Worm (Caenorhabditis elegans) whole organism, L1 larva: Measurements from ENCODE around the gene Y102A11A.3.

Experiments
- egl-27 ChIP-seq, 2 experiments: fragments of 150-350 bp in 1 of 2; sonication (generic microtip); optimal IDR thresholded peaks; 3 replicates each; lab custom pipeline; 2017 to 2018; ENCODE audit warnings: missing biosample characterization in 2 of 2, missing genetic modification characterization in 2 of 2, missing genetic modification reagents in 2 of 2
- mep-1 ChIP-seq: fragments of 150-350 bp; optimal IDR thresholded peaks from 2 replicates; lab custom pipeline; 2014; ENCODE audit warnings: missing biosample characterization, missing genetic modification characterization
- nhr-11 ChIP-seq: fragments of 150-350 bp; optimal IDR thresholded peaks from 2 replicates; lab custom pipeline; 2014; ENCODE audit warnings: missing biosample characterization, missing genetic modification characterization
- nhr-28 ChIP-seq: fragments of 150-350 bp; optimal IDR thresholded peaks from 2 replicates; lab custom pipeline; 2014; ENCODE audit warnings: missing biosample characterization, missing genetic modification characterization
- pqm-1 ChIP-seq: sonication (generic microtip); optimal IDR thresholded peaks from 3 replicates; lab custom pipeline; 2017; ENCODE audit warnings: missing biosample characterization, missing genetic modification characterization
- zag-1 ChIP-seq: fragments of 150-350 bp; optimal IDR thresholded peaks from 2 replicates; lab custom pipeline; 2014; ENCODE audit warnings: missing biosample characterization, missing genetic modification characterization

DNA sequence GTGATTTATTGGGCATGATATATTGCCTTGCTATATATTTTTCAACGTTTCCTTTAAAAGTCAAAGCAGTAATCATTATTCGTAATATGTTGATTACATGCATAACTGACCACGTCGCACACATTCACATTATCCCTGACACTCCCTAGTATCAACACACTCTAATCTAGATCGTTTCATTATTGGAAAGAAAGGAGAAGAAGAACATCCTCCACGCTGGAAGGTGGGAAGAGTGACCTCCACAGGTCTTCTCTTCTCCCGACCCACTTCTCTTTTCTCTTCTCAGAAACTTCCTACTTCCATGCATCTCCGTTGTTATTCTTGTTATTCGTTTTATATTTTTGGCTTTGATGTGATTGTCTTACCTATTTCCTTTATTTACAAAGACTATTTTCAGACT, 55.1 kb downstream of the Y102A11A.3 start, which contains the start of gene txdc-12.2:
- no peak for TF ChIP-seq nhr-11
- no peak for TF ChIP-seq pqm-1 (tag; lab: Kevin White, UChicago)
- no peak for TF ChIP-seq nhr-28 (tag; lab: Kevin White, UChicago)
- TF ChIP-seq mep-1 (tag; lab: Kevin White, UChicago), result peak; percentile 58
- TF ChIP-seq zag-1, result no peak
- no peak for TF ChIP-seq egl-27 (tag; optimal IDR thresholded peaks at IDR 0.05; lab: Kevin White, UChicago)
